Worm (Caenorhabditis elegans): ENCODE data around the gene oig-5.

The oig-5 gene

ce11 chrIV:14782211-14782610 is 24.8 kb upstream of the oig-5 start, which contains the start of gene Y57G11C.1130:
Gene Y57G11C.1130, plus strand, starts transcription at chrIV:14782511.
- TF ChIP-seq unc-62 (GFP tag; optimal IDR thresholded peaks at IDR 0.05): no peak

DNA sequence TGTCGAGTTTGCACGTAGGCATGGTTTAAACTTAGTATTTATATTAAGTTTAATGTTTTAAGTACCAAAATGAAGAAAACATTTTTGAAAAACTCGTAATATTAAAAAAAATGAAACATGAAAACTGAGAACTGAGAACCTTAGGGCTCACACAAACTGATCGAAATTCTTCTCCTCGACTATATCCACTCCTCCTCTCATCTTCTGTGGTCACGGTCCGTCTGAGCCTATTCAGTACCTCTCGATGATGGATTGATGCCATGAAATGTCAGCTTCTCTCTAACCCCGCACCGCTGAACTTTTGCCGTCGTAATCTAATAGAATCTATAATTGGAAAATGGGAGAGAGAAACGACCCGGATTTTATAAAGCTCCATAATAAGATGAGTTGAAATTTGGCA is 22.5 kb upstream of the oig-5 start, which contains the start of gene nlp-56:
Gene nlp-56 (minus strand): TSS at position 257 of the 400 bp plus-strand sequence.
- TF ChIP-seq unc-62 (GFP tag; optimal IDR thresholded peaks at IDR 0.05): no peak

DNA sequence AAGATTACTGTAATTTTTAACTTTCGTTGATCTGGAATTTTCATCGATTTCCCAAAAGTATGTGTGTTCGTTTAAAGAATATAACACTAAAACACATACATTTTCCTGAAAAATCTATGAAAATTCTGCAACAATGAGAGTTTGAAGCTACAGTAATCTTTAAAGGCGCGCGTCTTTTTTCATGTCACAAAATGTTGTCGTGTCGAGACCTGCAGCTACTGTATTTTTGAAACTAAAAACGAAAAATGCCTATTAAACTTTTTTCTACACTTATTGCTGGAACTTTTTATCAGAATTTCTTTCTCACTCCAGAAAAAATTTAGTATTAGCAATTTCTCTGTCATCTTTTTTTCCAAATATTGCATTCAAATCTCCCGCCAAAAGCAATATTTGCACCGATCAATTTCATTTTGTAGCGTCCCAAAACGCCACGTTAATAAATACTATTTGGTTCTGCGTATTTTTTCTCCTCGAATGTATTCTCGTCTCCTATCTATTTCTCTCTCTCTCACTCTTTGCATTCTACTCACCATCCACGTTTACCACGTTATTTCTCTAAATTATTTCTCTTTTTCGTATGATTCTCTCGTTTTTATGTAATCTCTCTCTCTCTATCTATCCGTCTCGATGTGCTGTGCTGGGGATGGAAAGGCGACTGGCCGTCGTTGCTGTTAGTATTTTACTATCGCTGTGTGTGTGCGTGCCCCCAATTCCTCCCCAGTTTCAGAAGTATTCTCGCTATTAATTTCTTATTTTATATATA is 20.4 kb upstream of the oig-5 start, which contains the start of gene melo-1:
Gene melo-1 (plus strand): TSS at position 658 of the 763 bp plus-strand sequence.
- TF ChIP-seq unc-62 (GFP tag; optimal IDR thresholded peaks at IDR 0.05): no peak

- no peak for TF ChIP-seq unc-62 (GFP tag; optimal IDR thresholded peaks at IDR 0.05)
Observed at ce11 chrIV:14790579-14790978, 16.4 kb upstream of the oig-5 start.

DNA sequence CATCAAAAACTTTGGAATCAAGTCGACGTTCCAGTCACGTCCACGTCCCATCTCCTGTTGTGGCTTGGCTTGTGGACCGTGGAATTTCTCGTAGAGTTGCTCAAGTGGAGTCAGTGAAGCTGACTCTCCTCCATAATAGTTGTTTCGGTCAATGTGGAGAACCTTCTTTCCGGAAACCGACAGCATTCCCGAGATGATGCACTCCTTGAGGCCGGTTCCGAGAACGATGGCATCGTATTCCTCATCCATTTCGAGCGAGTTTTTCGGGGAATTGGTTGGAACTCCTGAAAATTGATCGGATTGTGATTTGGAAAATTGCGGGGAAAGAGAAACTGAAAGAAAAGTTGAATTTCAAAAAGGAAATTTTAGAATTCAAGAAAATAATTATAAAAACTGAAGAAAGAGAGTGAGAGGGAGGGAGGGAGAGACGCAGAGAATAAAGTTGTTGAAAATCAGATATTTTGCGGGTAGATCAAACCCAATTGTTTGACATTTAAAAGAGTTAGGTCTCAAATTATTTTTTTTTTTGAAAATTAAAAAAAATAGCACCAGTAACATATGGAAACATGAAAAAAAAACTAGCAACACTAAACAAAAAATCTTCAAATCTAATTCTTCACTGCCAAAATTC is 14.3 kb upstream of the oig-5 start, which contains the start of gene gdi-1:
Gene gdi-1 (minus strand): TSS at position 286 of the 631 bp plus-strand sequence.
- no peak for TF ChIP-seq unc-62 (GFP tag; optimal IDR thresholded peaks at IDR 0.05)

DNA sequence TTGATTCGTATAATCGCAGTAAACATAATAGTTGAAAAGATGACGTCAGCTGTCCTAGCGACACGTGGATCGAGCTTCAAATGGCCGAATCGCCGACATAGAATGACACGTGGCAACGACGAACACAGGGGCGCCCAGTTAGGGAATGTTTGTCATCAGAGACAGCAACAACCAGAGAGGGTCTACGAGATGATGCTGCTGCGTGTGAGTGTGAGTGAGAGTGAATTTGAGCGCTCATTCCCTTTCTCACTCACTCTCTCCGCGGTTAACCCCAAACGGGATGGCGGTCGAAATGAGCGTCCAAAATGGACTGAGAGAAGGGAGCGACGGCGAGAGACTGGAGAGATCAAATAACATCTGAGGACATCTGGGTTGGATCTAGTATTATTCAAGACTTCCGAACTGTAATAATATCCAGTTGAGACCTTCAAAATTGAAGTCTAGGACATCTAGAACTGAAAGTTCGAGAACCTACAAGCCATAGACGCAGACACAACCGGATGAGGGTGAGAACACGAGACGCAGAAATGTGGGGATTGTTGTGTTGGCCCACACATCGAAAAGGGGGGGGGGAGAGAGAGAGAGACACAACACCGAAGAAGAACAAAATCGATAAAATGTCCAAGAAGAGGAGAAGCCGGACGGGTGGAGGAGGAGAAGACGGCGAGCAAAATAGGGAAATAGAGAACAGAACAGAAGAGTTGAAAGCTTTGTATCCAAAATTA is 12.9 kb upstream of the oig-5 start:
- TF ChIP-seq unc-62 (GFP tag; optimal IDR thresholded peaks at IDR 0.05): no peak

DNA sequence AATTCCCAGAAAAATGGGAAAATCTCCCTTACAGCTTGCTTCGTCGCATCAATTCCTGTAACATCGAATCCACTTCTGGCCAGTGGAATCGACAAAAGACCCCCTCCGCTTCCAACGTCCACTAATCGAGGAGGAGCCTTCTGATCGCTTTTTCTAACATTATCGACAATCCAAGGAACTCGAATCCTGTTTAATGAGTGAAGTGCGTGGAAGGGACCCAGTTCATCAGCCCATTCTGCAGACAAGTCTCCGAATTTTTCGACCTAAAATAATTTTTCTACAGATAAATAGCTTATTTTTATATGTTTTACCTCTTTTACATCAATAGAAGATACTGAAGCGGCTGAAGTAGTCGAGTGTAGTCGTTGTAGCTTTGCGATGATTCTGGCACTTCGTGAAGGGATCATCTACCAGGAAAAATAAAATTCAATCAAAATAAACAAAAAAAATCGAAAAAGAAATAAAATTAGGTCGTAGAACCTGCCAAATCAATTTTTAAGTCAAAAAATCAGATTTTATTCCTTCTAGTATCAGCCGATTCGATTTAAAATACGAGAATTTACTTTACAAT is 11.0 kb upstream of the oig-5 start, which contains the start of gene coq-3:
Gene coq-3 (minus strand): TSS at position 407 of the 571 bp plus-strand sequence.
- TF ChIP-seq unc-62 (GFP tag; optimal IDR thresholded peaks at IDR 0.05): no peak

ce11 chrIV:14797354-14797753 is 9.6 kb upstream of the oig-5 start, which contains the start of the genes Y57G11C.1147 and nuo-3:
Gene Y57G11C.1147, minus strand, starts transcription at chrIV:14797514.
Gene nuo-3, minus strand, starts transcription at chrIV:14797544.
- TF ChIP-seq unc-62 (GFP tag; optimal IDR thresholded peaks at IDR 0.05): no peak

DNA sequence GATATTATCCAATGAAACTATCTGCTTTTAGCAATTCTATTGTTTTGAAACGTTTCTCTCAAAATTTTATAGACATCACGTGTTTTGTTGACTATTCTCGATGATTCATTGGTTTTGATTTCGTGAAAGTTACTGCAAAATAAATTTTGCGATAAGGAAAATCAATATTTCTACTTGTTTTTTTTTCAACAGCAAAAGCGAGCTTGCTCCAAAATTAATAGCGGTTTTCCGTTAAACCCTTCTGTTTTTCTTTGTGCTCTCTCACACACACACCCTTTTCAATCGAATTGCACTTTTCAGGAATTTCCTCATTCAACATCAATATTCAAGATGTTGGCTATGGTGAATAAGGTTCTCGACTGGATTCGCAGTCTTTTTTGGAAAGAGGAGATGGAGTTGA is 9.2 kb upstream of the oig-5 start, which contains the start of gene arl-8:
Gene arl-8 (plus strand): TSS at position 301 of the 400 bp plus-strand sequence.
- no peak for TF ChIP-seq unc-62 (GFP tag; optimal IDR thresholded peaks at IDR 0.05)

DNA sequence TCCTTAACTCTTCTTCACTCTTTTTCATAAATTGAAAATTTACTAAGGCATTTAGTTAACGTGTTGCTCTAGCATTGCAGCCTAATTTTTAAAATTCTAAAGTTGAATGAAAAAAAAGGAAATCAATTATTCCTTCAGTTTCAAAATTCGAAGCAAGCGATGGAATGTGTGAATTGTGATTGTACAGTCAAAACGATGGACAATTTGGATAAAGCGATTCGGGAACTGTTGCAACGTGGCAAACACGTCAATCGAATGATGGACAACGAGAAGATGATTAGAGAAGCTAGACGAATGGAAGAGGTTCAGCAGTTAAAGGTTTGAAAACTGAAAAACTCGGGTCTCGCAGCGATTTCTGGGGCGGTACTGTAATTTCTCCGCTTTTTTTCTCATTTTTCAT is 7.8 kb upstream of the oig-5 start, which contains the start of gene Y57G11C.14:
Gene Y57G11C.14 (plus strand): TSS at position 126 of the 400 bp plus-strand sequence.
- no peak for TF ChIP-seq unc-62 (GFP tag; optimal IDR thresholded peaks at IDR 0.05)

ce11 chrIV:14800931-14801330 is 6.1 kb upstream of the oig-5 start:
- no peak for TF ChIP-seq unc-62 (GFP tag; optimal IDR thresholded peaks at IDR 0.05)

DNA sequence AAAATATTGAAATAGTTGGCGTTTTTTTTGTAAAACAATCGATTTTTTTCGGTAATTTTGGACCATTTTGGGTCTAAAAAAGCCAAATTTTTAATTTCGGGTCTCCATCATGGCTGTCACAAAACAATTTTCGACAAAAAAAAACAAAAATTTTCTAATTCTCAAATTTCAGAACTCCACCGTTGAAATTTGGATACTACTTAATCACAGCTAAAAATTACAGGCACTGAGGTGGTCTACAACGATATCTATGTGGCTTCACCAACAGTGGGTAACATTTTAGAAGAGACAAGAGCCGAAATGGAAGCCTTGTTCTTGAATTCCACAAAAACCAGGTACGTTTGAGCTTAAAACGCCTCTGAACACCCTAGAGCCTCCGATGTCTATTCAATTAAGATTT is 4.7 kb upstream of the oig-5 start, which contains the start of gene Y57G11C.1142:
Gene Y57G11C.1142 (plus strand): TSS at position 301 of the 400 bp plus-strand sequence.
- TF ChIP-seq unc-62 (GFP tag; optimal IDR thresholded peaks at IDR 0.05): no peak

DNA sequence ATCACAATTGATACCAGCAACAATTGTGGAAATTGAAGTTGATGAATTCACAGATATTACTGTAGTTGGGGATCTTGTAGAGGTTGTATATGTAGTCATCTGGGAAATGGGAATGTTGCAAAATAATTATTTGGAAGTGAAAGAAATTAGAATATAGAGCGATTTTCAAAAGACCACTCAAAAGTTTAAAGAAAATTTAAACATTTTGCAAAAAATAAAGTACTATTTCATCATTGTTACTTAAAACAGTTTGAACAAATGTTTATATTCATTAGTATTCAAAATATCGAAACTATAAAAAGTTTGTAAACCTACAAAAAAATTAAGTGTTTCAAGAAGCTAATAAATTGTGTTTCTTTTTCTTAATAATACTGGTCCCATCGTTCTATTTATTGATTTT is 9.3 kb downstream of the oig-5 start, which contains the start of gene Y57G11C.46:
Gene Y57G11C.46 (minus strand): TSS at position 101 of the 400 bp plus-strand sequence.
- TF ChIP-seq unc-62 (GFP tag; optimal IDR thresholded peaks at IDR 0.05): no peak

- no peak for TF ChIP-seq unc-62 (GFP tag; optimal IDR thresholded peaks at IDR 0.05)
Observed at ce11 chrIV:14822267-14822666, 15.3 kb downstream of the oig-5 start.

- TF ChIP-seq unc-62 (GFP tag; optimal IDR thresholded peaks at IDR 0.05): no peak
Observed at ce11 chrIV:14824201-14824600, 17.2 kb downstream of the oig-5 start.

Data from whole organism, dauer.